Fruit fly (Drosophila melanogaster): Measurements from ENCODE around the gene CG45095.

The CG45095 gene

DNA sequence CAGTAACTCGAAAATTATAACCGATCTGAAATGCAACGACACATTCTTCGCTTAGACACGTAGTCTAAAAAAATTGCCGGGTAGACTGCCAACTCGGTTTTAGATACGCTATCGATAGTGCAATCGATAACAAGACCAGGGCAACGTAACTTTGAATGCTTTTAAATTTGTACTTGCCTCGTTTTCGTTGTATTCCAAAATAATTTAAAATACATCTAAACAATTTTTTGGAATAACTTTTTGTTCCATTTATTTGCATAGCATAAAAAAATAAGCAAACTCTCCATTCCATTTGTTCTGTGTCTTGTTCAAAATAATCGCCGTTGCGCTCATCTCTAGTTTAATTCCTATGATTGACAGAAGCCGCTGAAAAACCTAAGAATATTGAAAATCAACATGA, 32.8 kb upstream of the CG45095 start, which contains the start of the genes Stt3B and CG11839 (continued):
- peak; percentile 66; the same call in 2 of the 3 replicates for TF ChIP-seq CG7963 (GFP tag; IDR thresholded peaks at IDR 0.05; ENCODE audit: partially characterized antibody)
- peak; percentile 78 for TF ChIP-seq CG4424 (GFP tag; optimal IDR thresholded peaks at IDR 0.05)
- TF ChIP-seq eyg (GFP tag; optimal IDR thresholded peaks at IDR 0.05) = no peak
- peak; percentile 89 for TF ChIP-seq CG34422 (GFP tag; IDR thresholded peaks at IDR 0.05)
- TF ChIP-seq shn (GFP tag; optimal IDR thresholded peaks at IDR 0.05) = peak; percentile 81
- TF ChIP-seq Xrp1 (GFP tag; IDR thresholded peaks at IDR 0.05) = peak; percentile 62; the same call in 1 of the 2 replicates
- peak; percentile 74 for TF ChIP-seq Six4 (GFP tag; optimal IDR thresholded peaks at IDR 0.05)
- peak; percentile 73 for TF ChIP-seq Myb (GFP tag; optimal IDR thresholded peaks at IDR 0.05)
- peak; percentile 53 for TF ChIP-seq dmrt11E (tag; optimal IDR thresholded peaks at IDR 0.05)
- peak; percentile 4 for TF ChIP-seq CG3995 (GFP tag; optimal IDR thresholded peaks at IDR 0.05)
- peak; percentile 46 for TF ChIP-seq CG18011 (GFP tag; optimal IDR thresholded peaks at IDR 0.05)
- peak; percentile 55 for TF ChIP-seq CG14050 (GFP tag; IDR thresholded peaks at IDR 0.05)
- peak; percentile 60 for TF ChIP-seq Bdp1 (GFP tag; optimal IDR thresholded peaks at IDR 0.05)
- peak; percentile 56; the same call in 1 of the 2 replicates for TF ChIP-seq HLH3B (GFP tag; IDR thresholded peaks at IDR 0.05)
- peak; percentile 24 for TF ChIP-seq Elba2 (GFP tag; optimal IDR thresholded peaks at IDR 0.05)
- TF ChIP-seq mld (GFP tag; IDR thresholded peaks at IDR 0.05; ENCODE audit: partially characterized antibody) = peak; percentile 58; the same call in 1 of the 3 replicates
- peak; percentile 68 for TF ChIP-seq pum (GFP tag; optimal IDR thresholded peaks at IDR 0.05)
- TF ChIP-seq vfl (GFP tag; optimal IDR thresholded peaks at IDR 0.05) = peak; percentile 77
- no peak for TF ChIP-seq CG11093 (GFP tag; IDR thresholded peaks at IDR 0.05)
- TF ChIP-seq dm (GFP tag; optimal IDR thresholded peaks at IDR 0.05) = peak; percentile 58
- TF ChIP-seq Dbx (GFP tag; IDR thresholded peaks at IDR 0.05) = peak; percentile 80
- peak; percentile 27 for TF ChIP-seq CG10431 (GFP tag; optimal IDR thresholded peaks at IDR 0.05)
- TF ChIP-seq CG4730 (GFP tag; IDR thresholded peaks at IDR 0.05) = peak; percentile 46; the same call in 1 of the 2 replicates
- TF ChIP-seq fd96Cb (tag; optimal IDR thresholded peaks at IDR 0.05) = peak; percentile 24
- TF ChIP-seq CG7839 (tag; optimal IDR thresholded peaks at IDR 0.05) = no peak
- peak in 1 of 2 experiments; percentile 37 for TF ChIP-seq insv (GFP tag; optimal IDR thresholded peaks at IDR 0.05)
- TF ChIP-seq CG6765 (GFP tag; optimal IDR thresholded peaks at IDR 0.05) = peak; percentile 4
- peak; percentile 32 for TF ChIP-seq D19B (GFP tag; optimal IDR thresholded peaks at IDR 0.05)
- no peak for TF ChIP-seq Rx (GFP tag; IDR thresholded peaks at IDR 0.05)
- TF ChIP-seq psq (GFP tag; optimal IDR thresholded peaks at IDR 0.05) = peak; percentile 42
- no peak; the same call in 1 of the 3 replicates for TF ChIP-seq tgo (GFP tag; IDR thresholded peaks at IDR 0.05)
- no peak for TF ChIP-seq CG13894 (tag; optimal IDR thresholded peaks at IDR 0.05)
- TF ChIP-seq Hand (GFP tag; optimal IDR thresholded peaks at IDR 0.05) = no peak
- TF ChIP-seq gem (tag; optimal IDR thresholded peaks at IDR 0.05) = no peak
- TF ChIP-seq CG33557 (GFP tag; optimal IDR thresholded peaks at IDR 0.05) = peak; percentile 54
- TF ChIP-seq jigr1 (GFP tag; IDR thresholded peaks at IDR 0.05) = no peak
- TF ChIP-seq CG14860 (GFP tag; IDR thresholded peaks at IDR 0.05; ENCODE audit: partially characterized antibody) = peak; percentile 91
- TF ChIP-seq CG9932 (GFP tag; IDR thresholded peaks at IDR 0.05) = peak; percentile 87
- no peak for TF ChIP-seq CG11723 (GFP tag; optimal IDR thresholded peaks at IDR 0.05)
- peak; percentile 96 for TF ChIP-seq MBD-R2 (GFP tag; IDR thresholded peaks at IDR 0.05)
- TF ChIP-seq HmgD (GFP tag; optimal IDR thresholded peaks at IDR 0.05) = peak; percentile 85
- no peak for TF ChIP-seq Adf1 (GFP tag; IDR thresholded peaks at IDR 0.05)
- TF ChIP-seq zf30C (GFP tag; optimal IDR thresholded peaks at IDR 0.05) = no peak
- TF ChIP-seq CG6683 (GFP tag; optimal IDR thresholded peaks at IDR 0.05) = no peak
- no peak for TF ChIP-seq CG8359 (GFP tag; optimal IDR thresholded peaks at IDR 0.05; ENCODE audit: borderline replicate concordance)
- TF ChIP-seq jumu (GFP tag; optimal IDR thresholded peaks at IDR 0.05) = peak; percentile 82
- TF ChIP-seq CkIIα-i1 (GFP tag; IDR thresholded peaks at IDR 0.05) = no peak
- peak; percentile 37 for TF ChIP-seq CG2202 (tag; optimal IDR thresholded peaks at IDR 0.05)
- 0 out of 3 replicates have a peak, but pooled peaks have one; percentile 29 for TF ChIP-seq CG2199 (GFP tag; IDR thresholded peaks at IDR 0.05)
- peak; percentile 72 for TF ChIP-seq CG15601 (tag; optimal IDR thresholded peaks at IDR 0.05)
- TF ChIP-seq Mad (GFP tag; optimal IDR thresholded peaks at IDR 0.05) = peak; percentile 72

All from whole organism, embryonic.